Worm (Caenorhabditis elegans) whole organism, L1 larva: ENCODE results near the gene C25D7.15.
A peak's percentile ranks its signal among the peaks of the same experiment; 100 is the strongest.

ENCODE experiments used
- alr-1 ChIP-seq: fragments of 200-800 bp; sonication (Bioruptor generic); optimal IDR thresholded peaks from 2 replicates; lab custom pipeline; 2018; ENCODE audit warnings: borderline replicate concordance, mild to moderate bottlenecking, missing genetic modification characterization, missing compliant biosample characterization
- ama-1 ChIP-seq: fragments of 150-350 bp; optimal IDR thresholded peaks from 2 replicates; lab custom pipeline; 2014
- blmp-1 ChIP-seq: fragments of 150-350 bp; optimal IDR thresholded peaks from 2 replicates; lab custom pipeline; 2014; ENCODE audit warnings: missing biosample characterization, missing genetic modification characterization
- ceh-63 ChIP-seq: fragments of 200-800 bp; sonication (Bioruptor generic); optimal IDR thresholded peaks from 2 replicates; lab custom pipeline; 2018; ENCODE audit warnings: mild to moderate bottlenecking, missing genetic modification characterization, missing compliant biosample characterization
- ceh-82 ChIP-seq, 3 experiments: fragments of 150-350 bp in 1 of 3; sonication (generic microtip) in 2 of 3; optimal IDR thresholded peaks; 2 replicates each; lab custom pipeline; 2014 to 2017; ENCODE audit warnings: missing biosample characterization in 3 of 3, missing genetic modification characterization in 3 of 3
- ceh-88 ChIP-seq: fragments of 200-800 bp; sonication (Bioruptor generic); IDR thresholded peaks from 2 replicates; pipeline ENCODE4 v1.3.6; 2022; ENCODE audit warnings: missing genetic modification characterization, missing compliant biosample characterization
- dpl-1 ChIP-seq, 3 experiments: fragments of 150-350 bp in 2 of 3; sonication (generic microtip) in 1 of 3; optimal IDR thresholded peaks; 2 replicates each; lab custom pipeline; 2014 to 2017; ENCODE audit warnings: missing biosample characterization in 3 of 3, missing genetic modification characterization in 3 of 3, missing genetic modification reagents in 3 of 3
- dsc-1 ChIP-seq: sonication (generic microtip); optimal IDR thresholded peaks from 2 replicates; lab custom pipeline; 2016; ENCODE audit warnings: mild to moderate bottlenecking, missing genetic modification characterization, missing compliant biosample characterization
- efl-1 ChIP-seq, 4 experiments: fragments of 150-350 bp; optimal IDR thresholded peaks in 3 of 4; peaks in 1 of 4; 1 replicate in 1 of 4; 2 replicates in 3 of 4; lab custom pipeline; 2014; ENCODE audit warnings: missing biosample characterization in 2 of 4, missing genetic modification characterization in 2 of 4, missing genetic modification reagents in 2 of 4
- egl-13 ChIP-seq: sonication (generic microtip); optimal IDR thresholded peaks from 2 replicates; lab custom pipeline; 2016; ENCODE audit warnings: missing genotype, missing genetic modification reagents, missing genetic modification characterization, missing compliant biosample characterization
- fkh-10 ChIP-seq: sonication (generic microtip); optimal IDR thresholded peaks from 2 replicates; lab custom pipeline; 2017; ENCODE audit warnings: missing biosample characterization, missing genetic modification reagents, missing genetic modification characterization
- grh-1 ChIP-seq: fragments of 200-800 bp; sonication (Bioruptor generic); IDR thresholded peaks from 2 replicates; pipeline ENCODE4 v1.3.6; 2022; ENCODE audit warnings: missing genetic modification reagents, missing genetic modification characterization, missing compliant biosample characterization
- hlh-17 ChIP-seq: fragments of 200-800 bp; sonication (Bioruptor generic); optimal IDR thresholded peaks from 2 replicates; lab custom pipeline; 2018; ENCODE audit warnings: missing genetic modification characterization, mild to moderate bottlenecking, missing compliant biosample characterization, moderate library complexity, borderline replicate concordance
- hlh-4 ChIP-seq: sonication (generic microtip); optimal IDR thresholded peaks from 2 replicates; lab custom pipeline; 2016; ENCODE audit warnings: mild to moderate bottlenecking, missing genetic modification characterization, missing compliant biosample characterization
- lin-14 ChIP-seq: fragments of 200-800 bp; sonication (Bioruptor generic); optimal IDR thresholded peaks from 2 replicates; lab custom pipeline; 2018; ENCODE audit warnings: mild to moderate bottlenecking, missing genetic modification characterization, moderate library complexity, missing compliant biosample characterization
- lin-35 ChIP-seq, 2 experiments: fragments of 150-350 bp; optimal IDR thresholded peaks; 2 replicates each; lab custom pipeline; 2014; ENCODE audit warnings: missing biosample characterization in 2 of 2, missing genetic modification characterization in 2 of 2, missing genetic modification reagents in 2 of 2
- lin-39 ChIP-seq: fragments of 150-350 bp; optimal IDR thresholded peaks from 2 replicates; lab custom pipeline; 2014; ENCODE audit warnings: missing biosample characterization, missing genetic modification reagents, missing genetic modification characterization
- lsy-2 ChIP-seq, 2 experiments: fragments of 150-350 bp; optimal IDR thresholded peaks; 2 replicates each; lab custom pipeline; 2014; ENCODE audit warnings: missing biosample characterization in 2 of 2, missing genetic modification characterization in 2 of 2
- mdl-1 ChIP-seq, 2 experiments: fragments of 150-350 bp; optimal IDR thresholded peaks; 2 replicates each; lab custom pipeline; 2014 to 2017; ENCODE audit warnings: missing biosample characterization in 2 of 2, missing genetic modification characterization in 2 of 2, inconsistent platforms in 1 of 2
- mef-2 ChIP-seq: fragments of 150-350 bp; optimal IDR thresholded peaks from 2 replicates; lab custom pipeline; 2014; ENCODE audit warnings: missing biosample characterization, missing genetic modification characterization
- mep-1 ChIP-seq: fragments of 150-350 bp; optimal IDR thresholded peaks from 2 replicates; lab custom pipeline; 2014; ENCODE audit warnings: missing biosample characterization, missing genetic modification characterization
- nhr-20 ChIP-seq: sonication (generic microtip); optimal IDR thresholded peaks from 2 replicates; lab custom pipeline; 2016; ENCODE audit warnings: mild to moderate bottlenecking, missing genetic modification characterization, missing compliant biosample characterization
- nhr-237 ChIP-seq: fragments of 150-350 bp; optimal IDR thresholded peaks from 2 replicates; lab custom pipeline; 2014; ENCODE audit warnings: missing biosample characterization, missing genetic modification characterization
- nhr-47 ChIP-seq: sonication (generic microtip); optimal IDR thresholded peaks from 2 replicates; lab custom pipeline; 2016; ENCODE audit warnings: mild to moderate bottlenecking, missing genetic modification characterization, moderate library complexity, missing compliant biosample characterization
- nhr-76 ChIP-seq: sonication (generic microtip); optimal IDR thresholded peaks from 2 replicates; lab custom pipeline; 2017; ENCODE audit warnings: missing biosample characterization, missing genetic modification characterization
- nhr-90 ChIP-seq: sonication (generic microtip); optimal IDR thresholded peaks from 2 replicates; lab custom pipeline; 2016; ENCODE audit warnings: mild to moderate bottlenecking, missing genetic modification characterization, missing compliant biosample characterization; ENCODE audit not compliant: poor library complexity
- pag-3 ChIP-seq: sonication (generic microtip); optimal IDR thresholded peaks from 2 replicates; lab custom pipeline; 2017; ENCODE audit warnings: missing genetic modification characterization, mild to moderate bottlenecking, missing compliant biosample characterization, antibody characterized with exemption, borderline replicate concordance; ENCODE audit not compliant: insufficient read depth
- pqm-1 ChIP-seq: sonication (generic microtip); optimal IDR thresholded peaks from 3 replicates; lab custom pipeline; 2017; ENCODE audit warnings: missing biosample characterization, missing genetic modification characterization
- rnt-1 ChIP-seq: sonication (generic microtip); optimal IDR thresholded peaks from 2 replicates; lab custom pipeline; 2016; ENCODE audit warnings: mild to moderate bottlenecking, missing genetic modification characterization, moderate library complexity, missing compliant biosample characterization
- skn-1 ChIP-seq: fragments of 150-350 bp; optimal IDR thresholded peaks from 2 replicates; lab custom pipeline; 2014; ENCODE audit warnings: missing biosample characterization, missing genetic modification characterization
- sox-4 ChIP-seq: sonication (generic microtip); optimal IDR thresholded peaks from 2 replicates; lab custom pipeline; 2016; ENCODE audit warnings: missing genetic modification characterization, missing compliant biosample characterization
- unc-30 ChIP-seq: sonication (generic microtip); optimal IDR thresholded peaks from 2 replicates; lab custom pipeline; 2017; ENCODE audit warnings: missing biosample characterization, missing genetic modification characterization
- unc-62 ChIP-seq: fragments of 150-350 bp; optimal IDR thresholded peaks from 2 replicates; lab custom pipeline; 2014; ENCODE audit warnings: missing biosample characterization, missing genetic modification reagents, missing genetic modification characterization

C25D7.15 gene

ce11 chrV:15071015-15071810, 11.6 kb downstream of the C25D7.15 start, which contains the start of gene unc-76 (continued):
- TF ChIP-seq pag-3 (tag; lab: Kevin White, UChicago), result no peak
- TF ChIP-seq mep-1 (tag; lab: Kevin White, UChicago), result peak; percentile 92
- TF ChIP-seq lin-14 (GFP tag; lab: Kevin White, UChicago), result peak; percentile 99
- TF ChIP-seq lin-39 (tag; lab: Kevin White, UChicago), result peak; percentile 63
- peak; percentile 38 to 70 for TF ChIP-seq lin-35 (GFP tag; optimal IDR thresholded peaks at IDR 0.05; lab: Kevin White, UChicago)
- TF ChIP-seq nhr-20, result peak; percentile 81
- TF ChIP-seq sox-4 (tag; lab: Kevin White, UChicago), result peak; percentile 14
- TF ChIP-seq unc-62 (GFP tag; lab: Kevin White, UChicago), result no peak
- TF ChIP-seq hlh-17 (GFP tag; lab: Kevin White, UChicago), result no peak

ce11 chrV:15072738-15073137, 13.1 kb downstream of the C25D7.15 start:
- TF ChIP-seq lin-14 (GFP tag; lab: Kevin White, UChicago) (peak; percentile 64), hlh-4 (tag; lab: Kevin White, UChicago) (no peak)
- TF ChIP-seq, all 84 proteins: peak for 1

- TF ChIP-seq rnt-1 (tag; lab: Kevin White, UChicago) (peak; percentile 23), egl-13 (tag; lab: Kevin White, UChicago) (no peak), lsy-2 (tag; optimal IDR thresholded peaks at IDR 0.05; lab: Kevin White, UChicago) (peak in 1 of 2 experiments; percentile 36), efl-1 (optimal IDR thresholded peaks at IDR 0.05; lab: Kevin White, UChicago) (peak; percentile 12 to 24), efl-1 (GFP tag; optimal IDR thresholded peaks at IDR 0.05 in 1 of 2; lab: Kevin White, UChicago) (peak in 1 of 2 experiments; percentile 11), ceh-82 (tag; optimal IDR thresholded peaks at IDR 0.05; lab: Kevin White, UChicago) (peak in 2 of 3 experiments; percentile 16 to 48), lin-14 (GFP tag; lab: Kevin White, UChicago) (peak; percentile 68), dpl-1 (GFP tag; optimal IDR thresholded peaks at IDR 0.05; lab: Kevin White, UChicago) (peak in 1 of 3 experiments; percentile 7), pqm-1 (no peak), nhr-76 (tag; lab: Kevin White, UChicago) (no peak), fkh-10 (peak; percentile 23), lin-35 (GFP tag; optimal IDR thresholded peaks at IDR 0.05; lab: Kevin White, UChicago) (peak in 1 of 2 experiments; percentile 11), mep-1 (tag; lab: Kevin White, UChicago) (peak; percentile 17), ama-1 (lab: Kevin White, UChicago) (no peak), nhr-47 (tag; lab: Kevin White, UChicago) (peak; percentile 11)
These were observed 15.3 kb downstream of the C25D7.15 start for ce11 chrV:15074907-15075306.

ce11 chrV:15078560-15078959, 19.0 kb downstream of the C25D7.15 start:
- no peak for TF ChIP-seq nhr-20
- peak; percentile 66 for TF ChIP-seq blmp-1 (tag; lab: Kevin White, UChicago)
- no peak for TF ChIP-seq lin-14 (GFP tag; lab: Kevin White, UChicago)
- TF ChIP-seq ceh-63 (GFP tag; lab: Kevin White, UChicago), result no peak
- no peak for TF ChIP-seq mef-2 (tag; lab: Kevin White, UChicago)
- TF ChIP-seq nhr-237 (tag; lab: Kevin White, UChicago), result no peak
- TF ChIP-seq grh-1, result no peak
- no peak for TF ChIP-seq efl-1 (optimal IDR thresholded peaks at IDR 0.05; lab: Kevin White, UChicago)
- no peak for TF ChIP-seq efl-1 (GFP tag; optimal IDR thresholded peaks at IDR 0.05 in 1 of 2; lab: Kevin White, UChicago)
- no peak for TF ChIP-seq ceh-88
- TF ChIP-seq pag-3 (tag; lab: Kevin White, UChicago), result no peak
- TF ChIP-seq skn-1 (tag; lab: Kevin White, UChicago), result no peak
- TF ChIP-seq dsc-1 (tag; lab: Kevin White, UChicago), result peak; percentile 64
- no peak for TF ChIP-seq unc-30 (tag; lab: Kevin White, UChicago)
- TF ChIP-seq mdl-1 (tag; optimal IDR thresholded peaks at IDR 0.05; lab: Kevin White, UChicago), result no peak
- no peak for TF ChIP-seq alr-1 (tag; lab: Kevin White, UChicago)
- TF ChIP-seq nhr-90 (tag; lab: Kevin White, UChicago), result no peak
- TF ChIP-seq, all 84 proteins: peak for 2
